Fruit fly (Drosophila melanogaster) whole organism, embryonic: ENCODE results near the gene CG17625.

ENCODE experiments used
- CG10267 ChIP-seq: fragments of 200-800 bp; sonication (Bioruptor generic); optimal IDR thresholded peaks from 2 replicates; lab custom pipeline; 2018; ENCODE audit warnings: missing biosample characterization, mild to moderate bottlenecking, missing genetic modification characterization, moderate library complexity
- CG8359 ChIP-seq: fragments of 200-800 bp; sonication (Bioruptor generic); optimal IDR thresholded peaks from 2 replicates; lab custom pipeline; 2017; ENCODE audit warnings: missing biosample characterization, mild to moderate bottlenecking, missing genetic modification characterization, borderline replicate concordance
- ap ChIP-seq: fragments of 200-800 bp; sonication (Bioruptor generic); IDR thresholded peaks from 2 replicates; pipeline ENCODE4 v1.3.6; 2022; ENCODE audit warnings: missing biosample characterization, missing genetic modification characterization
- danr ChIP-seq: fragments of 200-800 bp; sonication (Bioruptor generic); IDR thresholded peaks from 2 replicates; pipeline ENCODE4 v1.3.6; 2022; ENCODE audit warnings: missing biosample characterization, missing genetic modification characterization

DNA sequence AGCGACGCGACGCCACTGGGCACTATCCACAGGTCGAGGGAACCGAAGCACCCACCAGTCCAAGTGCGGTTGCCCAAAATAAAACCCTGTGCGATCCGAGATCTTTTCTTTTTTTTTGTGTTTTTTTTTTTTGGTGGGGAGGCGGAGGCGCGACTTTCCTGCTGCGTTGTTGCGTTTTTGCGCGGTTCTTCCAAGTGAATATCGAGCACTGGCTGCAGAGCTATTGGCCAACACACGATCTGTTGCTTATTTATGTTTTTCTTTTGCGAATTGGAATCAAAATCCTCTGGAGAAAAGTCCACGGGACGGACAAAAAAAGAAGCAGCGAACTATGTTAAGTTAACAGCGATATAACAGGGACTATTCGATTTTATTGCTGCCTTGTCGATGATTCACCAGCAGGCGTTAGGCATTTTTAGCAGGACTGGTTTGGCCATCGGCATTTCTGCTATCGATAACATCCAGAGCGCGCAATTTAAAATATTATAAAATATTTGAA lies 34.2 kb downstream of the CG17625 start, which contains the start of gene wge:
- peak; percentile 30 for TF ChIP-seq CG10267 (tag; lab: Kevin White, UChicago)
- no peak for TF ChIP-seq ap (GFP tag; lab: Robert Waterston, UW)
- no peak for TF ChIP-seq CG8359 (GFP tag; lab: Kevin White, UChicago)
- no peak for TF ChIP-seq danr (GFP tag; lab: Robert Waterston, UW)
